Fruit fly (Drosophila melanogaster) S2 (cell line): ENCODE measurements around the gene Gapdh2.

Experiments used
- CG8478 ChIP-seq: fragments of >200 bp; optimal IDR thresholded peaks from 2 replicates; lab custom pipeline; 2018
- CTCF ChIP-seq, 2 experiments: fragments of >200 bp; optimal IDR thresholded peaks; 2 replicates each; lab custom pipeline; 2018

The Gapdh2 gene

dm6 chrX:15860479-15860878, 7.5 kb upstream of the Gapdh2 start:
- no peak for TF ChIP-seq CG8478 (lab: Kevin White, UChicago)
- peak in 1 of 2 experiments; percentile 23 for TF ChIP-seq CTCF (optimal IDR thresholded peaks at IDR 0.05; lab: Kevin White, UChicago)

dm6 chrX:15866032-15866431, 1.9 kb upstream of the Gapdh2 start:
- TF ChIP-seq CG8478 (lab: Kevin White, UChicago): no peak
- TF ChIP-seq CTCF (optimal IDR thresholded peaks at IDR 0.05; lab: Kevin White, UChicago): no peak

DNA sequence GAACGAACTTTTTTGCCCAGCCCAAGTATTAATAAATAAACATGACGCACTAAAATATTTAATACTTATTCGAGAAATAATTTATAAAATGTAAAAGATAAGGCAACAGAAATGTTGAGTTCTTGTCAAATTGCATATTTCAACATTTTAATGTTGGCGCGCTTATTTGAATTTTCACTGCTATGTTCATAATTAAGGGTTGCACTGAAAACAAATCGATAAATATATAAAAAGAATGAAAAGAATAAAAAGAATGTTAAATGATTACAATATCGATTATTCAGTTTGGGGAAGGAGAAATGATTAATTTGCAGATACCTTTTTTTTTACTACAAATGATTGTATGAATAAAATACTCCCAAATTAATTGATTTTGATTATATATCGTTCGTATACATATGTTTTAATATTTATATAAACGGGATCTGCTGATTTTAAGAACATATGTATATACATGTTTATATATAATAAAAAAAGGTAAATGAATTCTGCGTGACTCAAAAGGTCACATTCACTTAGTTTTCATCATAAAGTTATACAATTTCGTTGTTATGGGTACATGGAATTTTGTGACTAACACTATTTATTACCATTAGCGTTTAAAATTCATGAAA, 1.0 kb upstream of the Gapdh2 start:
- no peak for TF ChIP-seq CG8478 (lab: Kevin White, UChicago)
- no peak for TF ChIP-seq CTCF (optimal IDR thresholded peaks at IDR 0.05; lab: Kevin White, UChicago)

DNA sequence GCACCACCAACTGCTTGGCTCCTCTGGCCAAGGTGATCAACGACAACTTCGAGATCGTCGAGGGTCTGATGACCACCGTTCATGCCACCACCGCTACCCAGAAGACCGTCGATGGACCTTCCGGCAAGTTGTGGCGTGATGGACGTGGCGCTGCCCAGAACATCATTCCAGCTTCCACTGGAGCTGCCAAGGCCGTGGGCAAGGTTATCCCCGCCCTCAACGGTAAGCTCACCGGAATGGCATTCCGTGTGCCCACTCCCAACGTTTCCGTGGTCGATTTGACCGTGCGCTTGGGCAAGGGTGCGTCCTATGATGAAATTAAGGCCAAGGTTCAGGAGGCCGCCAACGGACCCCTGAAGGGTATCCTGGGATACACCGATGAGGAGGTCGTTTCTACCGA, 836 bp downstream of the Gapdh2 start:
- TF ChIP-seq CG8478 (lab: Kevin White, UChicago): no peak
- TF ChIP-seq CTCF (optimal IDR thresholded peaks at IDR 0.05; lab: Kevin White, UChicago): no peak

dm6 chrX:15869843-15870242, 1.9 kb downstream of the Gapdh2 start, which contains the start of gene CG16952:
Gene CG16952 (plus strand): TSS chrX:15870183.
- TF ChIP-seq CG8478 (lab: Kevin White, UChicago) (no peak), CTCF (optimal IDR thresholded peaks at IDR 0.05; lab: Kevin White, UChicago) (no peak)

DNA sequence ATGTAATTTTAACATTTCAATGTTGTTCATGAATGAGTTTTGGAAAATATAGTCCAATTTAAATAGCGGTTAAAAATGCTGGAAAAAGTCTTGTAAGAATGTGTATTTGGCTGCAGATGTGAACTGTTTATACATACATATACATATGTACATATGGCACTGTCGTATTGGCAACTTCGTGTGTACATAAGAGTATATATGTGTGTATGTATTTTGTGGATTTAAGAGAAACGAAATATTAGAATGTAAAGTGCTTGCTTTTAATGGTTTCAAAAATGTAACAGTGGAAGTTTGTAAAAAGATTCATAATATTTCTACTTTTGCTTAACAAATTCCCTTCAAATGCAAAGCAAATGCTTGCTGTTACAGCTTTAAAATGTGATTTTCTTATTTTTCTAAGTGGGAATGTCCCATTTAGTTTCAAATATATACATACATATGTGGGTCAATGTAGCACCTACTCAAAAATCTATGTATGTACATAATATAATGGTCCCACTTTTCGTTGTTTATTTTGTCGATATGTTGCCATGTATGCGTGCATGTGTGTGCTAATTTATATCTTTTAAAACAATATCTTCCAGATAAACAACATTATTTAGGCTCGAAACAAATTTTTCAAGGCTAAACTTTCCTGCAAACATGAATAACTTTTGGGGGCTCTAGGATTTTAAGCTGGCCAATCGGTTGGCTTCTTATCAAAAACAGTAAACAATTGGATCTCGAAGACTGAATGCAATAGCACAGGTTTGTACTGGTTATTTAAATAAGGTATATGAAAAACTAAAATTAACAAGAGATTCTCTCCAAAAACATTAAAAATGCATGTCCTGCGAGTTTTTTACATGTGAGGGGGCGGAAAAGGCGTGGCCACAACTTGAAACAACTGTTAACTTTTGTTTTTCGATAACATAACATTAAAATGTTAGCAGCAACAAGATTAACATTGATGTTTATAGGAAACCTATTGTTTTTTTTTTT, 3.1 kb downstream of the Gapdh2 start:
- TF ChIP-seq CTCF (optimal IDR thresholded peaks at IDR 0.05; lab: Kevin White, UChicago) (no peak), CG8478 (lab: Kevin White, UChicago) (no peak)

dm6 chrX:15874437-15874836, 6.5 kb downstream of the Gapdh2 start:
- no peak for TF ChIP-seq CG8478 (lab: Kevin White, UChicago)
- TF ChIP-seq CTCF (optimal IDR thresholded peaks at IDR 0.05; lab: Kevin White, UChicago): no peak

dm6 chrX:15875569-15875968, 7.6 kb downstream of the Gapdh2 start:
- TF ChIP-seq CTCF (optimal IDR thresholded peaks at IDR 0.05; lab: Kevin White, UChicago): no peak
- TF ChIP-seq CG8478 (lab: Kevin White, UChicago): no peak

dm6 chrX:15886411-15887246, 18.7 kb downstream of the Gapdh2 start:
- TF ChIP-seq CG8478 (lab: Kevin White, UChicago) (no peak), CTCF (optimal IDR thresholded peaks at IDR 0.05; lab: Kevin White, UChicago) (peak in 1 of 2 experiments; percentile 3)

DNA sequence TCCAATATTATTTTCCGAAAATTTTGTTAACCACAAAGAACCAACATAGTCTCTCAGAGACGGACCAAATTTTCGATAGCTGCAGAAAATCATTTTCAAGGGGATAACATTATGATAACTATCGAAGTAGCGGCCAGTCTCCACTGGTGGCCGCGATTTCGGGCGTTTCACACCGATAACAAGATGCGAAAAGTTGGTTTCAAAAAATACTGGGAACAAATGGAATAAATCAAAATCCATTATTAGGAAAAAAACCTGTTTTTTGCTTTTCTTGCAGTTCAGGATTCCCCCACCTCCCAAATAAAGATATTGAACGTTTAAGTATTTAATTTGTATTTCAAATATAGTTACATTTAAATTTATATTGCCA, 19.3 kb downstream of the Gapdh2 start, which contains the start of gene tay:
Gene tay, minus strand, starts transcription at position 65 of the 370 bp plus-strand sequence.
- TF ChIP-seq CTCF (optimal IDR thresholded peaks at IDR 0.05; lab: Kevin White, UChicago) (peak in 1 of 2 experiments; percentile 33), CG8478 (lab: Kevin White, UChicago) (no peak)

dm6 chrX:15888763-15889162, 20.8 kb downstream of the Gapdh2 start:
- TF ChIP-seq CTCF (optimal IDR thresholded peaks at IDR 0.05; lab: Kevin White, UChicago): no peak
- TF ChIP-seq CG8478 (lab: Kevin White, UChicago): no peak

dm6 chrX:15889780-15890608, 22.0 kb downstream of the Gapdh2 start, which contains the start of the genes MSBP and CG15916:
Gene MSBP (minus strand): TSS chrX:15890109.
Gene CG15916 (plus strand): TSS chrX:15890589.
- TF ChIP-seq CG8478 (lab: Kevin White, UChicago): no peak
- no peak for TF ChIP-seq CTCF (optimal IDR thresholded peaks at IDR 0.05; lab: Kevin White, UChicago)

DNA sequence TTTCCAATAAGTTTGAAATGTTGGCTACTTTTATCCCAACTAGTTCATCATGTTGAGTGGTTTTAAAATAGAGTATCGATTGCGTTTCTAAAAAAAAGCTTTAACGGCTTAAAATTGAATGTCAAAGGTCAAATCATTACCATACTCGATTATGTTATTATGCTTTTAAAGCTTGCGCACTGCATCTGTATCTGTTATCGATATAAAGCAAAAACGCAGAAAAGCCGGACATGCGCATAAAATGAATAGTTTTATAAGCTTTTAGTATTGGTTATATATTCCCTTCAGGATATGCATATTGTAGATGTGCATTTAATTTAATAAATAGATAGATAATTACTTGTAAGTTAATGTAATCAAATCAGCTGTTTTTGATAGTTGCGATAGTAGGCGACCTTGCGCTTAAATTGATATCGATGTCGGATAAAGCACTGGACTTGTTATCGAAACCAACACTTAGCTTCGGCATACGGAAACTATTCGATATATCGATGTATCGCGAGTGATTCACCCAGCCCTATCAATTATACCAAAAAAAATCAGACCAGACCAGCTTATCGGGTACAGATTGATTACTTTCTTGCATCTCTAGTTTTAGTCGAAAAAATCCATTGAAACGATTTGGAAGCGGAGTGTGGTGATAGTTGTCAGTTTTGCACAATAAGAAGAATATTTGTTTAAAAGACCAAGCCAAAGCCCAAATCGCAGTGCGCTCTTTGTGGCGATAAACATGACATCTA, 23.8 kb downstream of the Gapdh2 start, which contains the start of gene shi:
Gene shi, plus strand, starts transcription at position 511 of the 740 bp plus-strand sequence.
- TF ChIP-seq CG8478 (lab: Kevin White, UChicago) (no peak), CTCF (optimal IDR thresholded peaks at IDR 0.05; lab: Kevin White, UChicago) (no peak)
